Fruit fly (Drosophila melanogaster): ENCODE results near the gene Or71a.

dm6 chr3L:15052390-15052789 is 25.9 kb downstream of the Or71a start, which contains the start of gene CG13461:
- no peak for TF ChIP-seq Myc (optimal IDR thresholded peaks at IDR 0.05)
- no peak for TF ChIP-seq h (optimal IDR thresholded peaks at IDR 0.05)
- no peak for TF ChIP-seq ttk (optimal IDR thresholded peaks at IDR 0.05)
- TF ChIP-seq insv (optimal IDR thresholded peaks at IDR 0.05), result no peak
- no peak for TF ChIP-seq psq (optimal IDR thresholded peaks at IDR 0.05)
